Fruit fly (Drosophila melanogaster) whole organism, pupa: ENCODE measurements around the gene Kcmf1.

Experiments used
- CG10348 ChIP-seq: fragments of 200-800 bp; sonication (Bioruptor generic); IDR thresholded peaks from 2 replicates; pipeline ENCODE4 v1.3.6; 2022; ENCODE audit warnings: missing biosample characterization, missing genetic modification characterization
- CG13204 ChIP-seq: fragments of 200-800 bp; sonication (Bioruptor generic); optimal IDR thresholded peaks from 2 replicates; lab custom pipeline; 2018; ENCODE audit warnings: missing biosample characterization, mild to moderate bottlenecking, missing genetic modification characterization, moderate library complexity
- CG15710 ChIP-seq: fragments of 200-800 bp; sonication (Bioruptor generic); optimal IDR thresholded peaks from 2 replicates; lab custom pipeline; 2018; ENCODE audit warnings: missing biosample characterization, mild to moderate bottlenecking, missing genetic modification characterization, moderate library complexity
- CG32121 ChIP-seq: fragments of 200-800 bp; sonication (Bioruptor generic); IDR thresholded peaks from 2 replicates; pipeline ENCODE4 v1.3.6; 2022; ENCODE audit warnings: missing biosample characterization, missing genetic modification characterization
- CG4496 ChIP-seq: fragments of 200-800 bp; sonication (Bioruptor generic); IDR thresholded peaks from 3 replicates; pipeline ENCODE4 v1.3.6; 2022; ENCODE audit warnings: missing biosample characterization, missing genetic modification characterization
- CG9948 ChIP-seq: fragments of 200-800 bp; sonication (Bioruptor generic); optimal IDR thresholded peaks from 2 replicates; lab custom pipeline; 2018; ENCODE audit warnings: missing biosample characterization, mild to moderate bottlenecking, missing genetic modification characterization, moderate library complexity
- EcR ChIP-seq: fragments of 200-800 bp; sonication (Bioruptor generic); optimal IDR thresholded peaks from 3 replicates; lab custom pipeline; 2019; ENCODE audit warnings: missing biosample characterization, missing genetic modification characterization, mild to moderate bottlenecking, moderate library complexity, missing genetic modification reagents
- Ets98B ChIP-seq: fragments of 200-800 bp; sonication (Bioruptor generic); IDR thresholded peaks from 2 replicates; pipeline ENCODE4 v1.3.6; 2022; ENCODE audit warnings: missing biosample characterization, missing genetic modification characterization
- Pif1A ChIP-seq: fragments of 200-800 bp; sonication (Bioruptor generic); optimal IDR thresholded peaks from 3 replicates; lab custom pipeline; 2016; ENCODE audit warnings: missing biosample characterization, missing genetic modification characterization
- Pif1B ChIP-seq: fragments of 200-800 bp; sonication (Bioruptor generic); optimal IDR thresholded peaks from 3 replicates; lab custom pipeline; 2016; ENCODE audit warnings: missing biosample characterization, missing genetic modification characterization
- gl ChIP-seq: fragments of 200-800 bp; sonication (Bioruptor generic); optimal IDR thresholded peaks from 2 replicates; lab custom pipeline; 2018; ENCODE audit warnings: missing biosample characterization, mild to moderate bottlenecking, missing genetic modification characterization

DNA sequence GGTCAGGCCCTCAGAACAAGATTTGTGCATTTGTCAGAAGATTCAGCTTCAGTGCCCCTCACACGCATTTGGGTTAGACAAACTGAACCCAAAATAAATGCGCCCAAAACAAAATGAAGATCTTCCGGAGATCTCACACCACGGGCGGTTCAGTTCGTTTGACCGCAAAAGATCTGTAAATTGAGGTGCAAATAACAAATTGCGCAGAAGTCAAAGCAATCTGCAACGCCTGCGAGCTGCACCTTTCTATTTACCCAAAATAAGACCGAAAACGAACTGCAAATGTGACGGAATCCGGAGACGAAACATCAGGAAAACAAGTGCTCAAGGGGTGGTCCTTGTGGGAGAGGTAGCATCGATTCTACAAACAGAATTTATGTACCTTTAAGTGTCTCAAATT is 49.2 kb downstream of the Kcmf1 start:
- no peak for TF ChIP-seq CG15710 (tag; lab: Kevin White, UChicago)
- TF ChIP-seq Ets98B (GFP tag; lab: Robert Waterston, UW), result no peak
- no peak for TF ChIP-seq EcR (GFP tag; lab: Kevin White, UChicago)
- no peak for TF ChIP-seq CG32121 (GFP tag; lab: Robert Waterston, UW)
- TF ChIP-seq CG13204 (GFP tag; lab: Kevin White, UChicago), result no peak
- TF ChIP-seq CG9948 (tag; lab: Kevin White, UChicago), result no peak
- no peak for TF ChIP-seq gl (tag; lab: Kevin White, UChicago)
- no peak for TF ChIP-seq CG10348
- no peak for TF ChIP-seq Pif1B (GFP tag; lab: Kevin White, UChicago)
- TF ChIP-seq Pif1A, result no peak
- TF ChIP-seq CG4496 (GFP tag; lab: Robert Waterston, UW), result no peak
